Worm (Caenorhabditis elegans): ENCODE data around the gene Y54F10BM.20.

Gene Y54F10BM.20

ce11 chrIII:2343273-2343672, 35.2 kb downstream of the Y54F10BM.20 start, which contains the start of gene phf-5:
Gene phf-5 (plus strand): TSS chrIII:2343573.
- no peak for TF ChIP-seq lin-39 (tag; optimal IDR thresholded peaks at IDR 0.05)
- no peak for TF ChIP-seq fos-1 (tag; optimal IDR thresholded peaks at IDR 0.05)
- no peak for TF ChIP-seq lsy-12 (tag; optimal IDR thresholded peaks at IDR 0.05)
- TF ChIP-seq elt-1 (tag; optimal IDR thresholded peaks at IDR 0.05) = no peak
- no peak for TF ChIP-seq hmg-11 (tag; optimal IDR thresholded peaks at IDR 0.05)
- no peak for TF ChIP-seq pha-4 (tag; optimal IDR thresholded peaks at IDR 0.05)
- no peak for TF ChIP-seq elt-2 (tag; optimal IDR thresholded peaks at IDR 0.05)
- no peak for TF ChIP-seq nhr-76 (tag; optimal IDR thresholded peaks at IDR 0.05)
- TF ChIP-seq nhr-77 (tag; optimal IDR thresholded peaks at IDR 0.05) = no peak
- no peak for TF ChIP-seq sea-2 (GFP tag; optimal IDR thresholded peaks at IDR 0.05)
- no peak for TF ChIP-seq nhr-237 (tag; optimal IDR thresholded peaks at IDR 0.05)
- no peak for TF ChIP-seq pqm-1 (tag; optimal IDR thresholded peaks at IDR 0.05)
- TF ChIP-seq R02D3.7 (tag; optimal IDR thresholded peaks at IDR 0.05) = no peak
- no peak for TF ChIP-seq tbx-2 (tag; optimal IDR thresholded peaks at IDR 0.05)
- no peak for TF ChIP-seq fkh-10 (GFP tag; optimal IDR thresholded peaks at IDR 0.05)

ce11 chrIII:2347291-2347690, 39.2 kb downstream of the Y54F10BM.20 start, which contains the start of gene gip-1:
Gene gip-1 (plus strand): TSS chrIII:2347591.
- TF ChIP-seq zag-1 (tag; optimal IDR thresholded peaks at IDR 0.05) (no peak), unc-39 (tag; optimal IDR thresholded peaks at IDR 0.05) (no peak), R02D3.7 (tag; optimal IDR thresholded peaks at IDR 0.05) (no peak), pqm-1 (tag; optimal IDR thresholded peaks at IDR 0.05) (no peak), fos-1 (tag; optimal IDR thresholded peaks at IDR 0.05) (no peak), aly-2 (tag; optimal IDR thresholded peaks at IDR 0.05) (no peak), fkh-10 (GFP tag; optimal IDR thresholded peaks at IDR 0.05) (no peak), jun-1 (tag; optimal IDR thresholded peaks at IDR 0.05) (no peak), nhr-76 (tag; optimal IDR thresholded peaks at IDR 0.05) (no peak), nhr-12 (tag; optimal IDR thresholded peaks at IDR 0.05) (no peak), lin-15B (tag; optimal IDR thresholded peaks at IDR 0.05) (no peak), egl-5 (tag; optimal IDR thresholded peaks at IDR 0.05) (no peak), ceh-28 (tag; optimal IDR thresholded peaks at IDR 0.05) (no peak), fkh-2 (tag; optimal IDR thresholded peaks at IDR 0.05) (no peak), elt-2 (tag; optimal IDR thresholded peaks at IDR 0.05) (no peak), ztf-11 (tag; optimal IDR thresholded peaks at IDR 0.05) (no peak), tbx-2 (tag; optimal IDR thresholded peaks at IDR 0.05) (no peak), daf-12 (tag; optimal IDR thresholded peaks at IDR 0.05) (no peak), lsy-12 (tag; optimal IDR thresholded peaks at IDR 0.05) (no peak)

ce11 chrIII:2349956-2350355, 41.9 kb downstream of the Y54F10BM.20 start:
- TF ChIP-seq nhr-76 (tag; optimal IDR thresholded peaks at IDR 0.05) = no peak
- TF ChIP-seq elt-3 (tag; optimal IDR thresholded peaks at IDR 0.05) = no peak
- TF ChIP-seq snpc-4 (tag; optimal IDR thresholded peaks at IDR 0.05) = no peak
- no peak for TF ChIP-seq nhr-237 (tag; optimal IDR thresholded peaks at IDR 0.05)

Data from whole organism, L3 larva.